Worm (Caenorhabditis elegans) whole organism, L3 larva: Measurements from ENCODE around the gene F21A3.11.
"Not testable (repeated sequence)": the region's sequence is repeated elsewhere in the genome, so short reads cannot be mapped to it uniquely, and the experiment has no call there.

ENCODE experiments used
- ama-1 ChIP-seq: fragments of 150-350 bp; optimal IDR thresholded peaks from 2 replicates; lab custom pipeline; 2018
- ceh-16 ChIP-seq: sonication (generic microtip); optimal IDR thresholded peaks from 2 replicates; lab custom pipeline; 2017; ENCODE audit warnings: missing biosample characterization, missing genetic modification characterization
- ceh-82 ChIP-seq: fragments of 150-350 bp; optimal IDR thresholded peaks from 2 replicates; lab custom pipeline; 2014; ENCODE audit warnings: missing biosample characterization, missing genetic modification characterization
- egl-27 ChIP-seq: sonication (generic microtip); optimal IDR thresholded peaks from 4 replicates; lab custom pipeline; 2017; ENCODE audit warnings: missing biosample characterization, missing genetic modification reagents, missing genetic modification characterization
- fkh-10 ChIP-seq: sonication (generic microtip); optimal IDR thresholded peaks from 2 replicates; lab custom pipeline; 2017; ENCODE audit warnings: missing biosample characterization, missing genetic modification reagents, missing genetic modification characterization
- nfya-1 ChIP-seq: sonication (generic microtip); optimal IDR thresholded peaks from 2 replicates; lab custom pipeline; 2017; ENCODE audit warnings: missing genetic modification characterization, mild to moderate bottlenecking, missing compliant biosample characterization, antibody characterized with exemption, moderate library complexity; ENCODE audit not compliant: insufficient read depth
- nhr-237 ChIP-seq: fragments of 150-350 bp; optimal IDR thresholded peaks from 2 replicates; lab custom pipeline; 2014; ENCODE audit warnings: missing biosample characterization, missing genetic modification characterization
- nhr-76 ChIP-seq: fragments of 150-350 bp; sonication (generic microtip); optimal IDR thresholded peaks from 5 replicates; lab custom pipeline; 2014; ENCODE audit warnings: missing biosample characterization, missing genetic modification characterization
- pha-4 ChIP-seq: fragments of 150-350 bp; optimal IDR thresholded peaks from 2 replicates; lab custom pipeline; 2014; ENCODE audit warnings: missing biosample characterization, missing genetic modification reagents, missing genetic modification characterization
- tbx-2 ChIP-seq: sonication (generic microtip); optimal IDR thresholded peaks from 2 replicates; lab custom pipeline; 2016; ENCODE audit warnings: mild to moderate bottlenecking, missing genetic modification characterization, missing compliant biosample characterization
- ztf-11 ChIP-seq: fragments of 150-350 bp; optimal IDR thresholded peaks from 2 replicates; lab custom pipeline; 2014; ENCODE audit warnings: missing biosample characterization, missing genetic modification characterization

DNA sequence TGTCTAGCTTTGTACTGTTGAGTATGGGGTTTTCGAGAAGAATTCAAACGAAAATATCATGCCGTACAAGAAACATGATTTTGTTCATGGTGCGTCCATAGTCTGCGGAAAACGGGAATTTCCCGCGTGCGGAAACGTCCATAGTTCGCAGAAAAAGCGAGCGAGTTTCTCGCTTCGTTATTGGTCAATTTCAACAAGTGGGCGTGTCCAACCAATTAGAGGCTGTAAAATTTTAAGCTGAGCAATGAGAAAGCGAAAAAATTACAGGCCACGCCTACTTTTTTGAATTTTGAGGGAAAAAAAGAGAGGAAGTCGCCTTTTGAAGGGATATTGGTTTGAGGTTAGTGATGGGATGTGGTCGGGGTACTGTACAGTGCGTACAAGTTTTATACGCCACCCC lies 48.4 kb upstream of the F21A3.11 start:
- peak; percentile 54 for TF ChIP-seq nfya-1
- not testable (repeated sequence) for TF ChIP-seq ama-1 (lab: Kevin White, UChicago); nhr-237 (tag; lab: Kevin White, UChicago); fkh-10 (GFP tag; lab: Kevin White, UChicago); egl-27; pha-4 (tag; lab: Kevin White, UChicago); ceh-16 (tag; lab: Kevin White, UChicago); ceh-82 (tag; lab: Kevin White, UChicago); tbx-2 (tag; lab: Kevin White, UChicago); ztf-11; nhr-76 (tag; lab: Kevin White, UChicago)
